Fruit fly (Drosophila melanogaster) whole organism, embryonic: ENCODE results near the gene CG18269.

ENCODE experiments used
- Antp ChIP-seq: fragments of 200-800 bp; sonication (Bioruptor generic); optimal IDR thresholded peaks from 3 replicates; lab custom pipeline; 2016; ENCODE audit warnings: missing biosample characterization, missing genetic modification characterization
- CG13775 ChIP-seq: fragments of 200-800 bp; sonication (Bioruptor generic); optimal IDR thresholded peaks from 3 replicates; lab custom pipeline; 2017; ENCODE audit warnings: missing biosample characterization, mild to moderate bottlenecking, missing genetic modification characterization
- CG14441 ChIP-seq: fragments of 200-800 bp; sonication (Bioruptor generic); IDR thresholded peaks from 2 replicates; pipeline ENCODE4 v1.3.6; 2022; ENCODE audit warnings: missing biosample characterization, missing genetic modification characterization
- CG15269 ChIP-seq: fragments of 200-800 bp; sonication (Bioruptor generic); optimal IDR thresholded peaks from 2 replicates; lab custom pipeline; 2018; ENCODE audit warnings: missing biosample characterization, mild to moderate bottlenecking, missing genetic modification characterization, moderate library complexity
- CG1529 ChIP-seq: fragments of 200-800 bp; sonication (Bioruptor generic); optimal IDR thresholded peaks from 3 replicates; lab custom pipeline; 2018; ENCODE audit warnings: missing biosample characterization, missing genetic modification characterization
- CG15479 ChIP-seq: fragments of 200-800 bp; sonication (Bioruptor generic); optimal IDR thresholded peaks from 3 replicates; lab custom pipeline; 2019; ENCODE audit warnings: missing biosample characterization, mild to moderate bottlenecking, missing genetic modification characterization, moderate library complexity
- CG1603 ChIP-seq: fragments of 200-800 bp; sonication (Bioruptor generic); optimal IDR thresholded peaks from 2 replicates; lab custom pipeline; 2019; ENCODE audit warnings: missing biosample characterization, mild to moderate bottlenecking, missing genetic modification characterization, moderate library complexity
- CG16779 ChIP-seq: fragments of 200-800 bp; sonication (Bioruptor generic); IDR thresholded peaks from 2 replicates; pipeline ENCODE4 v1.3.6; 2022; ENCODE audit warnings: missing biosample characterization, missing genetic modification characterization
- CG16813 ChIP-seq: fragments of 200-800 bp; sonication (Bioruptor generic); IDR thresholded peaks from 3 replicates; pipeline ENCODE4 v1.3.6; 2022; ENCODE audit warnings: missing biosample characterization, missing genetic modification characterization; ENCODE audit not compliant: partially characterized antibody
- CG17385 ChIP-seq: fragments of 200-800 bp; sonication (Bioruptor generic); optimal IDR thresholded peaks from 3 replicates; lab custom pipeline; 2018; ENCODE audit warnings: missing biosample characterization, mild to moderate bottlenecking, missing genetic modification characterization
- CG18764 ChIP-seq: fragments of 200-800 bp; sonication (Bioruptor generic); optimal IDR thresholded peaks from 3 replicates; lab custom pipeline; 2016; ENCODE audit warnings: missing biosample characterization, missing genetic modification characterization
- CG2116 ChIP-seq: fragments of 200-800 bp; sonication (Bioruptor generic); optimal IDR thresholded peaks from 3 replicates; lab custom pipeline; 2018; ENCODE audit warnings: missing biosample characterization, mild to moderate bottlenecking, missing genetic modification characterization
- CG2678 ChIP-seq: fragments of 200-800 bp; sonication (Bioruptor generic); optimal IDR thresholded peaks from 3 replicates; lab custom pipeline; 2019; ENCODE audit warnings: missing biosample characterization, mild to moderate bottlenecking, missing genetic modification characterization, moderate library complexity
- CG3163 ChIP-seq: fragments of 200-800 bp; sonication (Bioruptor generic); optimal IDR thresholded peaks from 3 replicates; lab custom pipeline; 2016; ENCODE audit warnings: missing biosample characterization, missing genetic modification characterization
- CG32772 ChIP-seq: fragments of 200-800 bp; sonication (Bioruptor generic); IDR thresholded peaks from 2 replicates; pipeline ENCODE4 v1.3.6; 2022; ENCODE audit warnings: missing biosample characterization, missing genetic modification characterization
- CG34422 ChIP-seq: fragments of 200-800 bp; sonication (Bioruptor generic); IDR thresholded peaks from 3 replicates; pipeline ENCODE4 v1.3.6; 2022; ENCODE audit warnings: missing biosample characterization, missing genetic modification characterization
- CG7786 ChIP-seq: fragments of 200-800 bp; sonication (Bioruptor generic); optimal IDR thresholded peaks from 2 replicates; lab custom pipeline; 2016; ENCODE audit warnings: missing biosample characterization, missing genetic modification characterization
- CG7963 ChIP-seq: fragments of 200-800 bp; sonication (Bioruptor generic); IDR thresholded peaks from 3 replicates; pipeline ENCODE4 v1.3.6; 2022; ENCODE audit warnings: missing biosample characterization, missing genetic modification characterization; ENCODE audit not compliant: partially characterized antibody
- CG7987 ChIP-seq: fragments of 200-800 bp; sonication (Bioruptor generic); optimal IDR thresholded peaks from 2 replicates; lab custom pipeline; 2018; ENCODE audit warnings: missing biosample characterization, mild to moderate bottlenecking, missing genetic modification characterization, moderate library complexity
- CG8765 ChIP-seq: fragments of 200-800 bp; sonication (Bioruptor generic); IDR thresholded peaks from 2 replicates; pipeline ENCODE4 v1.3.6; 2022; ENCODE audit warnings: missing biosample characterization, missing genetic modification characterization
- CG9437 ChIP-seq: fragments of 200-800 bp; sonication (Bioruptor generic); optimal IDR thresholded peaks from 2 replicates; lab custom pipeline; 2018; ENCODE audit warnings: missing biosample characterization, mild to moderate bottlenecking, missing genetic modification characterization
- CkIIα-i1 ChIP-seq: fragments of 200-800 bp; sonication (Bioruptor generic); IDR thresholded peaks from 2 replicates; pipeline ENCODE4 v1.3.6; 2022; ENCODE audit warnings: missing biosample characterization, missing genetic modification characterization
- Drgx ChIP-seq: fragments of 200-800 bp; sonication (Bioruptor generic); IDR thresholded peaks from 2 replicates; pipeline ENCODE4 v1.3.6; 2022; ENCODE audit warnings: missing biosample characterization, missing genetic modification characterization
- HmgZ ChIP-seq: fragments of 200-800 bp; sonication (Bioruptor generic); optimal IDR thresholded peaks from 2 replicates; lab custom pipeline; 2018; ENCODE audit warnings: missing biosample characterization, mild to moderate bottlenecking, missing genetic modification characterization
- Hr51 ChIP-seq, 2 experiments: fragments of 200-800 bp; sonication (Bioruptor generic); optimal IDR thresholded peaks; 2 replicates in 1 of 2; 3 replicates in 1 of 2; lab custom pipeline; 2016 to 2018; ENCODE audit warnings: missing biosample characterization in 2 of 2, missing genetic modification characterization in 2 of 2, mild to moderate bottlenecking in 1 of 2, moderate library complexity in 1 of 2
- Hsf ChIP-seq: fragments of 200-800 bp; sonication (Bioruptor generic); optimal IDR thresholded peaks from 3 replicates; lab custom pipeline; 2016; ENCODE audit warnings: missing biosample characterization, missing genetic modification characterization
- Max ChIP-seq: fragments of 200-800 bp; sonication (Bioruptor generic); optimal IDR thresholded peaks from 2 replicates; lab custom pipeline; 2016; ENCODE audit warnings: missing biosample characterization, mild to moderate bottlenecking, missing genetic modification characterization
- NC2β ChIP-seq: fragments of 200-800 bp; sonication (Bioruptor generic); optimal IDR thresholded peaks from 2 replicates; lab custom pipeline; 2016; ENCODE audit warnings: missing biosample characterization, missing genetic modification characterization
- NFAT ChIP-seq: fragments of 200-800 bp; sonication (Bioruptor generic); IDR thresholded peaks from 2 replicates; pipeline ENCODE4 v1.3.6; 2022; ENCODE audit warnings: missing biosample characterization, missing genetic modification characterization
- Optix ChIP-seq: fragments of 200-800 bp; sonication (Bioruptor generic); IDR thresholded peaks from 3 replicates; pipeline ENCODE4 v1.3.6; 2022; ENCODE audit warnings: missing biosample characterization, missing genetic modification characterization
- Taf1 ChIP-seq: fragments of 200-800 bp; sonication (Bioruptor generic); IDR thresholded peaks from 2 replicates; pipeline ENCODE4 v1.3.6; 2022; ENCODE audit warnings: missing biosample characterization, missing genetic modification characterization
- ap ChIP-seq: fragments of 200-800 bp; sonication (Bioruptor generic); IDR thresholded peaks from 2 replicates; pipeline ENCODE4 v1.3.6; 2022; ENCODE audit warnings: missing biosample characterization, missing genetic modification characterization
- bbx ChIP-seq: fragments of 200-800 bp; sonication (Bioruptor generic); IDR thresholded peaks from 2 replicates; pipeline ENCODE4 v1.3.6; 2022; ENCODE audit warnings: missing biosample characterization, missing genetic modification characterization; ENCODE audit not compliant: partially characterized antibody
- bigmax ChIP-seq: fragments of 200-800 bp; sonication (Bioruptor generic); optimal IDR thresholded peaks from 2 replicates; lab custom pipeline; 2018; ENCODE audit warnings: missing biosample characterization, mild to moderate bottlenecking, missing genetic modification characterization
- btn ChIP-seq: fragments of 200-800 bp; sonication (Bioruptor generic); optimal IDR thresholded peaks from 2 replicates; lab custom pipeline; 2016; ENCODE audit warnings: missing biosample characterization, missing genetic modification characterization
- danr ChIP-seq: fragments of 200-800 bp; sonication (Bioruptor generic); IDR thresholded peaks from 2 replicates; pipeline ENCODE4 v1.3.6; 2022; ENCODE audit warnings: missing biosample characterization, missing genetic modification characterization
- exex ChIP-seq: fragments of 200-800 bp; sonication (Bioruptor generic); optimal IDR thresholded peaks from 4 replicates; lab custom pipeline; 2018; ENCODE audit warnings: missing biosample characterization, mild to moderate bottlenecking, missing genetic modification characterization, moderate library complexity
- ftz-f1 ChIP-seq: fragments of 200-800 bp; sonication (Bioruptor generic); optimal IDR thresholded peaks from 2 replicates; lab custom pipeline; 2016; ENCODE audit warnings: missing biosample characterization, missing genetic modification characterization
- gsb ChIP-seq: fragments of 200-800 bp; sonication (Bioruptor generic); IDR thresholded peaks from 2 replicates; pipeline ENCODE4 v1.3.6; 2022; ENCODE audit warnings: missing biosample characterization, missing genetic modification characterization
- hb ChIP-seq: fragments of 200-800 bp; sonication (Bioruptor generic); IDR thresholded peaks from 3 replicates; pipeline ENCODE4 v1.3.6; 2022; ENCODE audit warnings: missing biosample characterization, missing genetic modification characterization; ENCODE audit not compliant: partially characterized antibody
- hth ChIP-seq: fragments of >200 bp; optimal IDR thresholded peaks from 2 replicates; lab custom pipeline; 2017; ENCODE audit warnings: inconsistent platforms
- klu ChIP-seq: fragments of 200-800 bp; sonication (Bioruptor generic); IDR thresholded peaks from 2 replicates; pipeline ENCODE4 v1.3.6; 2022; ENCODE audit warnings: missing biosample characterization, missing genetic modification characterization
- kni ChIP-seq: fragments of 200-800 bp; sonication (Bioruptor generic); optimal IDR thresholded peaks from 3 replicates; lab custom pipeline; 2017; ENCODE audit warnings: mild to moderate bottlenecking, missing biosample characterization, missing genetic modification reagents, missing genetic modification characterization
- phol ChIP-seq: fragments of 200-800 bp; sonication (Bioruptor generic); optimal IDR thresholded peaks from 3 replicates; lab custom pipeline; 2018; ENCODE audit warnings: missing biosample characterization, mild to moderate bottlenecking, missing genetic modification characterization, moderate library complexity
- sc ChIP-seq, 3 experiments: fragments of >200 bp in 2 of 3; fragments of 200-800 bp in 1 of 3; sonication (Bioruptor generic) in 1 of 3; optimal IDR thresholded peaks; 2 replicates in 2 of 3; 3 replicates in 1 of 3; lab custom pipeline; 2017; ENCODE audit warnings: mild to moderate bottlenecking in 1 of 3, missing biosample characterization in 1 of 3, missing genetic modification characterization in 1 of 3, missing genetic modification reagents in 1 of 3
- tio ChIP-seq: fragments of 200-800 bp; sonication (Bioruptor generic); optimal IDR thresholded peaks from 2 replicates; lab custom pipeline; 2017; ENCODE audit warnings: missing biosample characterization, missing genetic modification characterization, inconsistent platforms
- trh ChIP-seq: fragments of 200-800 bp; sonication (Bioruptor generic); optimal IDR thresholded peaks from 2 replicates; lab custom pipeline; 2016; ENCODE audit warnings: missing biosample characterization, missing genetic modification characterization
- ttk ChIP-seq: fragments of 200-800 bp; sonication (Bioruptor generic); IDR thresholded peaks from 2 replicates; pipeline ENCODE4 v2.1.2; 2022; ENCODE audit warnings: missing biosample characterization, missing genetic modification characterization
- zfh1 ChIP-seq: fragments of 200-800 bp; sonication (Bioruptor generic); IDR thresholded peaks from 3 replicates; pipeline ENCODE4 v1.3.6; 2022; ENCODE audit warnings: missing biosample characterization, missing genetic modification characterization

CG18269 gene

dm6 chr2L:5546518-5547287 lies 4.9 kb upstream of the CG18269 start, which contains the start of gene Oscillin (continued):
- TF ChIP-seq btn (GFP tag; lab: Kevin White, UChicago) (no peak), Max (peak; percentile 47), CG15269 (tag; lab: Kevin White, UChicago) (peak; percentile 75), tio (no peak), CG32772 (GFP tag; lab: Robert Waterston, UW) (peak; percentile 82), NC2β (GFP tag; lab: Kevin White, UChicago) (no peak), Hr51 (GFP tag; optimal IDR thresholded peaks at IDR 0.05; lab: Kevin White, UChicago) (peak; percentile 36 to 92), Taf1 (peak; percentile 70), NFAT (peak; percentile 49; the same call in 1 of the 2 replicates), trh (GFP tag; lab: Kevin White, UChicago) (peak; percentile 67), klu (GFP tag; lab: Robert Waterston, UW) (peak; percentile 72), CG9437 (GFP tag; lab: Kevin White, UChicago) (peak; percentile 40), ftz-f1 (GFP tag; lab: Kevin White, UChicago) (no peak), CG14441 (GFP tag; lab: Robert Waterston, UW) (peak; percentile 78), bigmax (GFP tag; lab: Kevin White, UChicago) (no peak), CkIIα-i1 (GFP tag; lab: Robert Waterston, UW) (no peak), gsb (GFP tag; lab: Robert Waterston, UW) (peak; percentile 66), zfh1 (GFP tag; lab: Robert Waterston, UW) (peak; percentile 84), CG3163 (GFP tag; lab: Kevin White, UChicago) (no peak), Antp (GFP tag; lab: Kevin White, UChicago) (peak; percentile 35), CG7963 (GFP tag; lab: Robert Waterston, UW) (peak; percentile 77), CG1603 (tag; lab: Kevin White, UChicago) (no peak), CG1529 (GFP tag; lab: Kevin White, UChicago) (no peak), hb (GFP tag; lab: Robert Waterston, UW) (peak; percentile 84), CG2678 (peak; percentile 92), hth (lab: Kevin White, UChicago) (no peak), CG15479 (no peak), CG17385 (GFP tag; lab: Kevin White, UChicago) (peak; percentile 89), CG18764 (peak; percentile 67), CG2116 (GFP tag; lab: Kevin White, UChicago) (peak; percentile 77), ap (GFP tag; lab: Robert Waterston, UW) (no peak), danr (0 out of 2 replicates have a peak, but pooled peaks have one; percentile 7), Optix (GFP tag; lab: Robert Waterston, UW) (no peak), sc (optimal IDR thresholded peaks at IDR 0.05; lab: Kevin White, UChicago) (no peak), sc (GFP tag; optimal IDR thresholded peaks at IDR 0.05; lab: Kevin White, UChicago) (no peak), CG8765 (GFP tag; lab: Robert Waterston, UW) (no peak), bbx (GFP tag; lab: Robert Waterston, UW) (peak; percentile 93), CG7987 (GFP tag; lab: Kevin White, UChicago) (peak; percentile 44), Hsf (peak; percentile 74), CG16779 (GFP tag; lab: Robert Waterston, UW) (no peak), exex (tag; lab: Kevin White, UChicago) (peak; percentile 51), CG16813 (peak; percentile 68; the same call in 2 of the 3 replicates), Drgx (GFP tag; lab: Robert Waterston, UW) (peak; percentile 77), HmgZ (tag; lab: Kevin White, UChicago) (peak; percentile 70), CG13775 (peak; percentile 74), CG7786 (GFP tag; lab: Kevin White, UChicago) (no peak), kni (GFP tag; lab: Kevin White, UChicago) (peak; percentile 52), phol (tag; lab: Kevin White, UChicago) (peak; percentile 89), ttk (GFP tag; lab: Robert Waterston, UW) (peak; percentile 81), CG34422 (GFP tag; lab: Robert Waterston, UW) (peak; percentile 87)
